Fruit fly (Drosophila melanogaster) whole organism, pupa: Measurements from ENCODE around the gene CG31200.
A peak's percentile ranks its signal among the peaks of the same experiment; 100 is the strongest.

Experiments used
- CG10348 ChIP-seq: fragments of 200-800 bp; sonication (Bioruptor generic); IDR thresholded peaks from 2 replicates; pipeline ENCODE4 v1.3.6; 2022; ENCODE audit warnings: missing biosample characterization, missing genetic modification characterization
- CG12605 ChIP-seq: fragments of 200-800 bp; sonication (Bioruptor generic); IDR thresholded peaks from 2 replicates; pipeline ENCODE4 v1.3.6; 2022; ENCODE audit warnings: missing biosample characterization, missing genetic modification characterization
- CG13204 ChIP-seq: fragments of 200-800 bp; sonication (Bioruptor generic); optimal IDR thresholded peaks from 2 replicates; lab custom pipeline; 2018; ENCODE audit warnings: missing biosample characterization, mild to moderate bottlenecking, missing genetic modification characterization, moderate library complexity
- CG14655 ChIP-seq: fragments of 200-800 bp; sonication (Bioruptor generic); optimal IDR thresholded peaks from 3 replicates; lab custom pipeline; 2017; ENCODE audit warnings: mild to moderate bottlenecking, missing biosample characterization, missing genetic modification reagents, missing genetic modification characterization
- CG15710 ChIP-seq: fragments of 200-800 bp; sonication (Bioruptor generic); optimal IDR thresholded peaks from 2 replicates; lab custom pipeline; 2018; ENCODE audit warnings: missing biosample characterization, mild to moderate bottlenecking, missing genetic modification characterization, moderate library complexity
- CG17806 ChIP-seq: fragments of 200-800 bp; sonication (Bioruptor generic); optimal IDR thresholded peaks from 2 replicates; lab custom pipeline; 2018; ENCODE audit warnings: missing biosample characterization, mild to moderate bottlenecking, missing genetic modification characterization, moderate library complexity
- CG32121 ChIP-seq: fragments of 200-800 bp; sonication (Bioruptor generic); IDR thresholded peaks from 2 replicates; pipeline ENCODE4 v1.3.6; 2022; ENCODE audit warnings: missing biosample characterization, missing genetic modification characterization
- CG34367 ChIP-seq: fragments of 200-800 bp; sonication (Bioruptor generic); optimal IDR thresholded peaks from 2 replicates; lab custom pipeline; 2018; ENCODE audit warnings: missing biosample characterization, mild to moderate bottlenecking, missing genetic modification characterization
- CG4496 ChIP-seq: fragments of 200-800 bp; sonication (Bioruptor generic); IDR thresholded peaks from 3 replicates; pipeline ENCODE4 v1.3.6; 2022; ENCODE audit warnings: missing biosample characterization, missing genetic modification characterization
- CG8159 ChIP-seq: fragments of 200-800 bp; sonication (Bioruptor generic); optimal IDR thresholded peaks from 3 replicates; lab custom pipeline; 2018; ENCODE audit warnings: missing biosample characterization, mild to moderate bottlenecking, missing genetic modification characterization, moderate library complexity
- CG8301 ChIP-seq: fragments of 200-800 bp; sonication (Bioruptor generic); optimal IDR thresholded peaks from 2 replicates; lab custom pipeline; 2018; ENCODE audit warnings: missing biosample characterization, mild to moderate bottlenecking, missing genetic modification characterization
- CG9948 ChIP-seq: fragments of 200-800 bp; sonication (Bioruptor generic); optimal IDR thresholded peaks from 2 replicates; lab custom pipeline; 2018; ENCODE audit warnings: missing biosample characterization, mild to moderate bottlenecking, missing genetic modification characterization, moderate library complexity
- D1 ChIP-seq: fragments of 200-800 bp; sonication (Bioruptor generic); optimal IDR thresholded peaks from 2 replicates; lab custom pipeline; 2018; ENCODE audit warnings: missing biosample characterization, mild to moderate bottlenecking, missing genetic modification characterization, moderate library complexity
- EcR ChIP-seq: fragments of 200-800 bp; sonication (Bioruptor generic); optimal IDR thresholded peaks from 3 replicates; lab custom pipeline; 2019; ENCODE audit warnings: missing biosample characterization, missing genetic modification characterization, mild to moderate bottlenecking, moderate library complexity, missing genetic modification reagents
- Ets98B ChIP-seq: fragments of 200-800 bp; sonication (Bioruptor generic); IDR thresholded peaks from 2 replicates; pipeline ENCODE4 v1.3.6; 2022; ENCODE audit warnings: missing biosample characterization, missing genetic modification characterization
- Pif1A ChIP-seq: fragments of 200-800 bp; sonication (Bioruptor generic); optimal IDR thresholded peaks from 3 replicates; lab custom pipeline; 2016; ENCODE audit warnings: missing biosample characterization, missing genetic modification characterization
- Pif1B ChIP-seq: fragments of 200-800 bp; sonication (Bioruptor generic); optimal IDR thresholded peaks from 3 replicates; lab custom pipeline; 2016; ENCODE audit warnings: missing biosample characterization, missing genetic modification characterization
- Snoo ChIP-seq: fragments of 200-800 bp; sonication (Bioruptor generic); optimal IDR thresholded peaks from 3 replicates; lab custom pipeline; 2017; ENCODE audit warnings: missing biosample characterization, mild to moderate bottlenecking, missing genetic modification characterization, inconsistent platforms
- fd96Ca ChIP-seq: fragments of 200-800 bp; sonication (Bioruptor generic); IDR thresholded peaks from 3 replicates; pipeline ENCODE4 v1.3.6; 2022; ENCODE audit warnings: missing biosample characterization, missing genetic modification characterization
- gl ChIP-seq: fragments of 200-800 bp; sonication (Bioruptor generic); optimal IDR thresholded peaks from 2 replicates; lab custom pipeline; 2018; ENCODE audit warnings: missing biosample characterization, mild to moderate bottlenecking, missing genetic modification characterization
- rn ChIP-seq: fragments of 200-800 bp; sonication (Bioruptor generic); IDR thresholded peaks from 2 replicates; pipeline ENCODE4 v1.3.6; 2022; ENCODE audit warnings: missing biosample characterization, missing genetic modification characterization

The CG31200 gene

dm6 chr3R:20762175-20762795 lies 17.1 kb upstream of the CG31200 start, which contains the start of gene CG31195:
TSS of gene CG31195 (minus strand) at chr3R:20762369.
- TF ChIP-seq CG4496 (GFP tag; lab: Robert Waterston, UW), result no peak
- TF ChIP-seq D1, result no peak
- TF ChIP-seq CG32121 (GFP tag; lab: Robert Waterston, UW), result no peak
- no peak for TF ChIP-seq Pif1B (GFP tag; lab: Kevin White, UChicago)
- no peak for TF ChIP-seq fd96Ca
- no peak for TF ChIP-seq Ets98B (GFP tag; lab: Robert Waterston, UW)
- no peak for TF ChIP-seq CG14655
- no peak for TF ChIP-seq EcR (GFP tag; lab: Kevin White, UChicago)
- no peak for TF ChIP-seq CG10348 (GFP tag; lab: Robert Waterston, UW)
- no peak for TF ChIP-seq CG12605 (GFP tag; lab: Robert Waterston, UW)
- no peak for TF ChIP-seq CG17806
- no peak for TF ChIP-seq gl (tag; lab: Kevin White, UChicago)
- no peak for TF ChIP-seq Pif1A (GFP tag; lab: Kevin White, UChicago)
- no peak for TF ChIP-seq Snoo (tag; lab: Kevin White, UChicago)
- no peak for TF ChIP-seq CG15710 (tag; lab: Kevin White, UChicago)
- TF ChIP-seq rn (GFP tag; lab: Robert Waterston, UW), result no peak
- no peak for TF ChIP-seq CG34367 (tag; lab: Kevin White, UChicago)
- TF ChIP-seq CG8301 (tag; lab: Kevin White, UChicago), result no peak
- TF ChIP-seq CG8159 (tag; lab: Kevin White, UChicago), result no peak

dm6 chr3R:20756429-20756828 lies 11.3 kb upstream of the CG31200 start, which contains the start of gene Syp:
TSS of gene Syp (plus strand) at chr3R:20756729.
- TF ChIP-seq CG10348 (GFP tag; lab: Robert Waterston, UW), result no peak
- TF ChIP-seq CG34367 (tag; lab: Kevin White, UChicago), result no peak

dm6 chr3R:20754991-20755390 lies 9.9 kb upstream of the CG31200 start:
- TF ChIP-seq CG4496 (GFP tag; lab: Robert Waterston, UW) (no peak), rn (GFP tag; lab: Robert Waterston, UW) (no peak), Snoo (tag; lab: Kevin White, UChicago) (no peak), CG9948 (no peak), CG12605 (GFP tag; lab: Robert Waterston, UW) (no peak), EcR (GFP tag; lab: Kevin White, UChicago) (no peak), D1 (no peak), CG15710 (tag; lab: Kevin White, UChicago) (no peak), CG32121 (GFP tag; lab: Robert Waterston, UW) (no peak), CG14655 (no peak), Ets98B (GFP tag; lab: Robert Waterston, UW) (no peak), CG8301 (tag; lab: Kevin White, UChicago) (no peak), CG13204 (GFP tag; lab: Kevin White, UChicago) (no peak), gl (tag; lab: Kevin White, UChicago) (no peak), CG10348 (GFP tag; lab: Robert Waterston, UW) (no peak), CG8159 (tag; lab: Kevin White, UChicago) (no peak)

dm6 chr3R:20749536-20749935 lies 4.4 kb upstream of the CG31200 start:
- TF ChIP-seq D1 (no peak), gl (tag; lab: Kevin White, UChicago) (no peak), CG13204 (GFP tag; lab: Kevin White, UChicago) (no peak), CG32121 (GFP tag; lab: Robert Waterston, UW) (no peak), fd96Ca (no peak), CG9948 (no peak), CG8301 (tag; lab: Kevin White, UChicago) (no peak), CG15710 (tag; lab: Kevin White, UChicago) (no peak)

- no peak for TF ChIP-seq CG34367 (tag; lab: Kevin White, UChicago)
- TF ChIP-seq CG13204 (GFP tag; lab: Kevin White, UChicago), result no peak
- no peak for TF ChIP-seq Ets98B (GFP tag; lab: Robert Waterston, UW)
- no peak for TF ChIP-seq gl (tag; lab: Kevin White, UChicago)
- no peak for TF ChIP-seq Snoo (tag; lab: Kevin White, UChicago)
- TF ChIP-seq CG15710 (tag; lab: Kevin White, UChicago), result no peak
- TF ChIP-seq CG9948, result no peak
- TF ChIP-seq CG4496 (GFP tag; lab: Robert Waterston, UW), result no peak
- TF ChIP-seq CG12605 (GFP tag; lab: Robert Waterston, UW), result no peak
- TF ChIP-seq CG10348 (GFP tag; lab: Robert Waterston, UW), result no peak
Measured at dm6 chr3R:20748974-20749373, 3.8 kb upstream of the CG31200 start, which contains the start of gene Prosalpha4T1. TSS of gene Prosalpha4T1 (minus strand) at chr3R:20749074.

- no peak for TF ChIP-seq CG9948
- no peak for TF ChIP-seq Pif1B (GFP tag; lab: Kevin White, UChicago)
Measured at dm6 chr3R:20743769-20744168, 1.4 kb downstream of the CG31200 start, which contains the start of gene CG31199. TSS of gene CG31199 (minus strand) at chr3R:20743869.

- TF ChIP-seq CG12605 (GFP tag; lab: Robert Waterston, UW) (peak; percentile 34; the same call in 1 of the 2 replicates), CG15710 (tag; lab: Kevin White, UChicago) (no peak)
- TF ChIP-seq, all 21 proteins: peak for 1
Measured at dm6 chr3R:20739971-20740370, 5.2 kb downstream of the CG31200 start, which contains the start of gene CG42322. TSS of gene CG42322 (plus strand) at chr3R:20740108.
